Fruit fly (Drosophila melanogaster): ENCODE measurements around the gene CG32983.

- TF ChIP-seq h (optimal IDR thresholded peaks at IDR 0.05): no peak
- no peak for TF ChIP-seq Sin3A (optimal IDR thresholded peaks at IDR 0.05)
- TF ChIP-seq Myc (optimal IDR thresholded peaks at IDR 0.05): no peak
- no peak for TF ChIP-seq ttk (optimal IDR thresholded peaks at IDR 0.05)
- no peak for TF ChIP-seq psq (optimal IDR thresholded peaks at IDR 0.05)
These were observed 26.5 kb upstream of the CG32983 start for dm6 chr2L:8839193-8839592.

Data from Kc167 (cell line).